Worm (Caenorhabditis elegans) whole organism, L3 larva: ENCODE measurements around the gene F27D9.2.

Source experiments
- ZK546.5 ChIP-seq: sonication (generic microtip); optimal IDR thresholded peaks from 2 replicates; lab custom pipeline; 2017; ENCODE audit warnings: missing biosample characterization, missing genetic modification characterization
- ceh-82 ChIP-seq: fragments of 150-350 bp; optimal IDR thresholded peaks from 2 replicates; lab custom pipeline; 2014; ENCODE audit warnings: missing biosample characterization, missing genetic modification characterization

DNA sequence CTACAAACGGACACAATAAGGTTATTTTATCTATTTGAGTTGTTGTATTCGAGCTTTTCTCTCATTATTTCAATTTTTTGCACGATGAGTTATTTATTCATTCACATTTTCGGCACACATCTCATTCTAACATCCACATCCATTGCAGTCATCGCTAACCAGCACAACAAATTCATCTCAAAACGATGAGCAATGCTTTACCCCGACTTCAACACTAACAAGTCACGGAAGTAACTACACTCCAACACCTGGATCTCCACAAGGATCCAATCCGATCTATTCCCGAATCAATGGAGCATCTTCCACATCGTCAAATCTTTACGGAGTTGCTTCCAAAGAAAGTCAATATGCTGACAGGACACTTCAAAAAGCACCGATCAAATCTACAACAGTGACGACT lies 51.3 kb downstream of the F27D9.2 start:
- no peak for TF ChIP-seq ceh-82 (tag; lab: Kevin White, UChicago)
- TF ChIP-seq ZK546.5 (tag; lab: Kevin White, UChicago): no peak
